Worm (Caenorhabditis elegans) whole organism, late embryonic: ENCODE data around the gene npr-40.

Experiments
- C08G9.2 ChIP-seq: sonication (generic microtip); optimal IDR thresholded peaks from 2 replicates; lab custom pipeline; 2016; ENCODE audit warnings: mild to moderate bottlenecking, missing genetic modification characterization, moderate library complexity, missing compliant biosample characterization
- K02D7.2 ChIP-seq: sonication (generic microtip); optimal IDR thresholded peaks from 2 replicates; lab custom pipeline; 2017; ENCODE audit warnings: mild to moderate bottlenecking, missing genetic modification characterization, missing compliant biosample characterization
- ceh-22 ChIP-seq: sonication (generic microtip); optimal IDR thresholded peaks from 2 replicates; lab custom pipeline; 2017; ENCODE audit warnings: missing biosample characterization, missing genetic modification characterization
- ceh-30 ChIP-seq: fragments of 150-350 bp; optimal IDR thresholded peaks from 2 replicates; lab custom pipeline; 2014; ENCODE audit warnings: missing biosample characterization, missing genetic modification characterization
- ceh-34 ChIP-seq: sonication (generic microtip); optimal IDR thresholded peaks from 2 replicates; lab custom pipeline; 2016; ENCODE audit warnings: mild to moderate bottlenecking, missing genetic modification characterization, missing compliant biosample characterization
- ceh-9 ChIP-seq: sonication (generic microtip); optimal IDR thresholded peaks from 2 replicates; lab custom pipeline; 2016; ENCODE audit warnings: mild to moderate bottlenecking, missing genetic modification characterization, inconsistent platforms, missing compliant biosample characterization
- dmd-4 ChIP-seq: sonication (generic microtip); optimal IDR thresholded peaks from 2 replicates; lab custom pipeline; 2016; ENCODE audit warnings: borderline replicate concordance, missing genetic modification characterization, missing compliant biosample characterization
- dve-1 ChIP-seq: sonication (generic microtip); optimal IDR thresholded peaks from 2 replicates; lab custom pipeline; 2017; ENCODE audit warnings: antibody characterized with exemption, mild to moderate bottlenecking, missing genetic modification characterization, missing compliant biosample characterization
- fkh-10 ChIP-seq: fragments of 150-350 bp; optimal IDR thresholded peaks from 2 replicates; lab custom pipeline; 2014; ENCODE audit warnings: missing biosample characterization, missing genetic modification reagents, missing genetic modification characterization
- hlh-30 ChIP-seq: sonication (generic microtip); optimal IDR thresholded peaks from 2 replicates; lab custom pipeline; 2017; ENCODE audit warnings: antibody characterized with exemption, missing genetic modification characterization, missing compliant biosample characterization; ENCODE audit not compliant: insufficient read depth
- lin-11 ChIP-seq: fragments of 200-800 bp; sonication (Bioruptor generic); optimal IDR thresholded peaks from 2 replicates; lab custom pipeline; 2018; ENCODE audit warnings: mild to moderate bottlenecking, missing genetic modification characterization, missing compliant biosample characterization
- nfya-1 ChIP-seq: sonication (generic microtip); optimal IDR thresholded peaks from 2 replicates; lab custom pipeline; 2017; ENCODE audit warnings: missing genetic modification characterization, mild to moderate bottlenecking, missing compliant biosample characterization, antibody characterized with exemption, moderate library complexity
- syd-9 ChIP-seq: sonication (generic microtip); optimal IDR thresholded peaks from 2 replicates; lab custom pipeline; 2016; ENCODE audit warnings: mild to moderate bottlenecking, missing genetic modification characterization, moderate library complexity, missing compliant biosample characterization
- zip-5 ChIP-seq: sonication (generic microtip); optimal IDR thresholded peaks from 2 replicates; lab custom pipeline; 2016; ENCODE audit warnings: missing genetic modification characterization, missing compliant biosample characterization

DNA sequence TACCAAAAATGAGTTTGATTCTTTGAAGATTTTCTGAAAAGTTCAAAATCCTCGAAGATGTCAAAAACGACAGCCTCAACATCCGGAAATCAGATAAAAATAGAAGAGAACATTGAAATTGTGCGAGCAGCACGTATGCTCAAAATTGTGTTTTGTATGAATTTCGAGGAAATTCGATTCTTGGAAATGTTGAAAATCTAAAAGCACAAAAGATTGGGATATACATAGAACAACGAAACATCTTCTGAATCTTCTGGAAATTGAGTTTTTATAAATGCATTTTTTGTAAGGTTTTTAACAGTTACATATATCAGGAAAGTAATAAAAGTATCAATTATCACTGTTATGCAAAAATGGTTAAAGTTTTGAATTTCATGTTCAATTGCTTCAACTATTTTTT is 7.9 kb upstream of the npr-40 start:
- TF ChIP-seq C08G9.2 (no peak), ceh-9 (tag; lab: Kevin White, UChicago) (no peak), K02D7.2 (no peak), lin-11 (tag; lab: Kevin White, UChicago) (no peak), hlh-30 (tag; lab: Kevin White, UChicago) (no peak), dmd-4 (tag; lab: Kevin White, UChicago) (no peak), ceh-30 (tag; lab: Kevin White, UChicago) (no peak), ceh-22 (no peak), zip-5 (tag; lab: Kevin White, UChicago) (no peak), fkh-10 (no peak), nfya-1 (no peak), dve-1 (tag; lab: Kevin White, UChicago) (no peak), ceh-34 (tag; lab: Kevin White, UChicago) (no peak), syd-9 (tag; lab: Kevin White, UChicago) (no peak)
